Worm (Caenorhabditis elegans) whole organism, early embryonic: ENCODE data around the gene F53A9.1.

Source experiments
- aly-1 ChIP-seq: sonication (generic microtip); optimal IDR thresholded peaks from 2 replicates; lab custom pipeline; 2016; ENCODE audit warnings: missing genetic modification characterization, missing compliant biosample characterization
- hmbx-1 ChIP-seq: sonication (generic microtip); optimal IDR thresholded peaks from 2 replicates; lab custom pipeline; 2016; ENCODE audit warnings: mild to moderate bottlenecking, missing genetic modification characterization, missing compliant biosample characterization
- hmg-4 ChIP-seq: fragments of 200-800 bp; sonication (Bioruptor generic); optimal IDR thresholded peaks from 2 replicates; lab custom pipeline; 2018; ENCODE audit warnings: mild to moderate bottlenecking, missing genetic modification characterization, missing compliant biosample characterization
- tra-4 ChIP-seq: sonication (generic microtip); optimal IDR thresholded peaks from 2 replicates; lab custom pipeline; 2017; ENCODE audit warnings: missing genetic modification characterization, missing compliant biosample characterization

DNA sequence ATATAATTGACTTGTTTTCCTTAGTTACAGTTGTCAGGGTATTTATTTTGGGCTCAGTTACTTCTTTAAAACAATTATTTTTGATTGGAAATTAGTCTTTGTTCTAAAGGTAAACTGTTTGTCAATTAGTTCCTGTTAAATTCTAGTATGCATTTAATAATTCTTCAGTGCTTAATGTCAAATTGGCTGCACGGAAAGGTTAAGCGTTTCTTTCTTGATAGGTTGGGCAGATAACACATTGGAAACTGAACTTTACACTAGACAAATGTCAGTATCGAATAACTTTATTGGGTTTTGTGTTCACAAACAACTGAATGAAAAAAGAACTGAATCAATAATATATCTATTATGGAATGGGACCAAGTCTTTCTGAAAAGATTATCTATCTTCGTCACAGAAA is 3.5 kb downstream of the F53A9.1 start:
- no peak for TF ChIP-seq hmg-4
- no peak for TF ChIP-seq aly-1
- no peak for TF ChIP-seq tra-4 (tag; lab: Kevin White, UChicago)
- TF ChIP-seq hmbx-1 (tag; lab: Kevin White, UChicago), result no peak
